Fruit fly (Drosophila melanogaster) whole organism, embryonic: Measurements from ENCODE around the gene RpL34b.

ENCODE experiments used
- Aef1 ChIP-seq: fragments of 200-800 bp; sonication (Bioruptor generic); IDR thresholded peaks from 3 replicates; pipeline ENCODE4 v1.3.6; 2022; ENCODE audit warnings: missing biosample characterization, missing genetic modification characterization
- Atf6 ChIP-seq: fragments of 200-800 bp; sonication (Bioruptor generic); IDR thresholded peaks from 2 replicates; pipeline ENCODE4 v1.3.6; 2022; ENCODE audit warnings: missing biosample characterization, missing genetic modification characterization
- Awh ChIP-seq: fragments of 200-800 bp; sonication (Bioruptor generic); IDR thresholded peaks from 2 replicates; pipeline ENCODE4, ENCODE4 v1.3.6; 2022; ENCODE audit warnings: missing biosample characterization, missing genetic modification characterization
- CG10321 ChIP-seq: fragments of 200-800 bp; sonication (Bioruptor generic); IDR thresholded peaks from 2 replicates; pipeline ENCODE4 v1.3.6; 2022; ENCODE audit warnings: missing biosample characterization, missing genetic modification characterization
- CG12071 ChIP-seq: fragments of 200-800 bp; sonication (Bioruptor generic); optimal IDR thresholded peaks from 3 replicates; lab custom pipeline; 2018; ENCODE audit warnings: missing biosample characterization, mild to moderate bottlenecking, missing genetic modification characterization
- CG12942 ChIP-seq: fragments of 200-800 bp; sonication (Bioruptor generic); optimal IDR thresholded peaks from 3 replicates; lab custom pipeline; 2016; ENCODE audit warnings: missing biosample characterization, missing genetic modification characterization
- CG13775 ChIP-seq: fragments of 200-800 bp; sonication (Bioruptor generic); optimal IDR thresholded peaks from 3 replicates; lab custom pipeline; 2017; ENCODE audit warnings: missing biosample characterization, mild to moderate bottlenecking, missing genetic modification characterization
- CG15269 ChIP-seq: fragments of 200-800 bp; sonication (Bioruptor generic); optimal IDR thresholded peaks from 2 replicates; lab custom pipeline; 2018; ENCODE audit warnings: missing biosample characterization, mild to moderate bottlenecking, missing genetic modification characterization, moderate library complexity
- CG1602 ChIP-seq: fragments of 200-800 bp; sonication (Bioruptor generic); optimal IDR thresholded peaks from 3 replicates; lab custom pipeline; 2016; ENCODE audit warnings: missing biosample characterization, missing genetic modification characterization
- CG2116 ChIP-seq: fragments of 200-800 bp; sonication (Bioruptor generic); optimal IDR thresholded peaks from 3 replicates; lab custom pipeline; 2018; ENCODE audit warnings: missing biosample characterization, mild to moderate bottlenecking, missing genetic modification characterization
- CG30431 ChIP-seq: fragments of 200-800 bp; sonication (Bioruptor generic); optimal IDR thresholded peaks from 2 replicates; lab custom pipeline; 2017; ENCODE audit warnings: missing biosample characterization, missing genetic modification characterization
- CG3407 ChIP-seq: fragments of 200-800 bp; sonication (Bioruptor generic); optimal IDR thresholded peaks from 2 replicates; lab custom pipeline; 2018; ENCODE audit warnings: missing biosample characterization, mild to moderate bottlenecking, missing genetic modification characterization
- CG6654 ChIP-seq: fragments of 200-800 bp; sonication (Bioruptor generic); optimal IDR thresholded peaks from 2 replicates; lab custom pipeline; 2017; ENCODE audit warnings: missing biosample characterization, mild to moderate bottlenecking, missing genetic modification characterization
- CG7786 ChIP-seq: fragments of 200-800 bp; sonication (Bioruptor generic); optimal IDR thresholded peaks from 2 replicates; lab custom pipeline; 2016; ENCODE audit warnings: missing biosample characterization, missing genetic modification characterization
- CG8388 ChIP-seq: fragments of 200-800 bp; sonication (Bioruptor generic); optimal IDR thresholded peaks from 2 replicates; lab custom pipeline; 2019; ENCODE audit warnings: missing biosample characterization, mild to moderate bottlenecking, missing genetic modification characterization, moderate library complexity
- CG9727 ChIP-seq: fragments of 200-800 bp; sonication (Bioruptor generic); optimal IDR thresholded peaks from 3 replicates; lab custom pipeline; 2017; ENCODE audit warnings: missing biosample characterization, mild to moderate bottlenecking, missing genetic modification characterization
- CG9876 ChIP-seq: fragments of 200-800 bp; sonication (Bioruptor generic); optimal IDR thresholded peaks from 2 replicates; lab custom pipeline; 2016; ENCODE audit warnings: missing biosample characterization, missing genetic modification characterization
- CG9932 ChIP-seq: fragments of 200-800 bp; sonication (Bioruptor generic); IDR thresholded peaks from 2 replicates; pipeline ENCODE4 v1.3.6; 2022; ENCODE audit warnings: missing biosample characterization, missing genetic modification characterization
- Deaf1 ChIP-seq: fragments of 200-800 bp; optimal IDR thresholded peaks from 3 replicates; lab custom pipeline; 2019; ENCODE audit warnings: missing biosample characterization, mild to moderate bottlenecking, missing genetic modification characterization, moderate library complexity
- Fer2 ChIP-seq: fragments of 200-800 bp; sonication (Bioruptor generic); optimal IDR thresholded peaks from 2 replicates; lab custom pipeline; 2018; ENCODE audit warnings: missing biosample characterization, mild to moderate bottlenecking, missing genetic modification characterization, moderate library complexity
- GATAe ChIP-seq: fragments of 200-800 bp; sonication (Bioruptor generic); conservative IDR thresholded peaks from 2 replicates; pipeline ENCODE4 v1.3.6; 2022; ENCODE audit warnings: missing biosample characterization, missing genetic modification characterization
- Hr3 ChIP-seq: fragments of 200-800 bp; sonication (Bioruptor generic); optimal IDR thresholded peaks from 3 replicates; lab custom pipeline; 2016; ENCODE audit warnings: missing biosample characterization, missing genetic modification characterization
- Hr39 ChIP-seq: fragments of >200 bp; optimal IDR thresholded peaks from 2 replicates; lab custom pipeline; 2017
- Hr78 ChIP-seq, 2 experiments: fragments of 200-800 bp in 1 of 2; fragments of >200 bp in 1 of 2; sonication (Bioruptor generic) in 1 of 2; optimal IDR thresholded peaks; 2 replicates each; lab custom pipeline; 2017 to 2019; ENCODE audit warnings: missing biosample characterization in 2 of 2, missing genetic modification characterization in 2 of 2, mild to moderate bottlenecking in 1 of 2, moderate library complexity in 1 of 2
- Hsf ChIP-seq: fragments of 200-800 bp; sonication (Bioruptor generic); optimal IDR thresholded peaks from 3 replicates; lab custom pipeline; 2016; ENCODE audit warnings: missing biosample characterization, missing genetic modification characterization
- Jarid2 ChIP-seq: fragments of 200-800 bp; sonication (Bioruptor generic); optimal IDR thresholded peaks from 3 replicates; lab custom pipeline; 2017; ENCODE audit warnings: mild to moderate bottlenecking, missing biosample characterization, missing genetic modification reagents, missing genetic modification characterization
- Meics ChIP-seq: fragments of 200-800 bp; sonication (Bioruptor generic); optimal IDR thresholded peaks from 2 replicates; lab custom pipeline; 2017; ENCODE audit warnings: missing biosample characterization, mild to moderate bottlenecking, missing genetic modification characterization
- Optix ChIP-seq: fragments of 200-800 bp; sonication (Bioruptor generic); IDR thresholded peaks from 3 replicates; pipeline ENCODE4 v1.3.6; 2022; ENCODE audit warnings: missing biosample characterization, missing genetic modification characterization
- Scr ChIP-seq: fragments of 200-800 bp; sonication (Bioruptor generic); IDR thresholded peaks from 2 replicates; pipeline ENCODE4 v1.3.6; 2022; ENCODE audit warnings: missing biosample characterization, missing genetic modification characterization; ENCODE audit not compliant: partially characterized antibody
- Trl ChIP-seq, 3 experiments: fragments of >200 bp in 2 of 3; fragments of 200-800 bp in 1 of 3; sonication (Bioruptor generic) in 1 of 3; optimal IDR thresholded peaks; 2 replicates in 1 of 3; 3 replicates in 2 of 3; lab custom pipeline; 2016 to 2017; ENCODE audit warnings: missing biosample characterization in 1 of 3, missing genetic modification characterization in 1 of 3
- bcd ChIP-seq: fragments of 200-800 bp; sonication (Bioruptor generic); optimal IDR thresholded peaks from 2 replicates; lab custom pipeline; 2017; ENCODE audit warnings: missing biosample characterization, mild to moderate bottlenecking, missing genetic modification characterization
- cato ChIP-seq: fragments of 200-800 bp; sonication (Bioruptor generic); optimal IDR thresholded peaks from 2 replicates; lab custom pipeline; 2016; ENCODE audit warnings: missing biosample characterization, missing genetic modification characterization, borderline replicate concordance
- chinmo ChIP-seq: fragments of 200-800 bp; sonication (Bioruptor generic); IDR thresholded peaks from 4 replicates; pipeline ENCODE4 v1.3.6; 2022; ENCODE audit warnings: missing biosample characterization, missing genetic modification characterization; ENCODE audit not compliant: partially characterized antibody
- cwo ChIP-seq: fragments of 200-800 bp; sonication (Bioruptor generic); optimal IDR thresholded peaks from 3 replicates; lab custom pipeline; 2017; ENCODE audit warnings: missing biosample characterization, missing genetic modification characterization, mild to moderate bottlenecking, moderate library complexity, missing genetic modification reagents
- dysf ChIP-seq: fragments of 200-800 bp; sonication (Bioruptor generic); IDR thresholded peaks from 3 replicates; pipeline ENCODE4 v1.3.6; 2022; ENCODE audit warnings: missing biosample characterization, missing genetic modification characterization
- ftz-f1 ChIP-seq: fragments of 200-800 bp; sonication (Bioruptor generic); optimal IDR thresholded peaks from 2 replicates; lab custom pipeline; 2016; ENCODE audit warnings: missing biosample characterization, missing genetic modification characterization
- hbn ChIP-seq: fragments of 200-800 bp; sonication (Bioruptor generic); IDR thresholded peaks from 2 replicates; pipeline ENCODE4 v1.3.6; 2022; ENCODE audit warnings: missing biosample characterization, missing genetic modification characterization; ENCODE audit not compliant: partially characterized antibody
- p53 ChIP-seq: fragments of 200-800 bp; sonication (Bioruptor generic); optimal IDR thresholded peaks from 2 replicates; lab custom pipeline; 2016; ENCODE audit warnings: missing biosample characterization, missing genetic modification characterization
- pros ChIP-seq: fragments of 200-800 bp; sonication (Bioruptor generic); optimal IDR thresholded peaks from 3 replicates; lab custom pipeline; 2019; ENCODE audit warnings: missing biosample characterization, mild to moderate bottlenecking, missing genetic modification characterization, moderate library complexity
- ranshi ChIP-seq: fragments of 200-800 bp; sonication (Bioruptor generic); IDR thresholded peaks from 2 replicates; pipeline ENCODE4 v1.3.6; 2022; ENCODE audit warnings: missing biosample characterization, missing genetic modification characterization
- sc ChIP-seq, 3 experiments: fragments of >200 bp in 2 of 3; fragments of 200-800 bp in 1 of 3; sonication (Bioruptor generic) in 1 of 3; optimal IDR thresholded peaks; 2 replicates in 2 of 3; 3 replicates in 1 of 3; lab custom pipeline; 2017; ENCODE audit warnings: mild to moderate bottlenecking in 1 of 3, missing biosample characterization in 1 of 3, missing genetic modification characterization in 1 of 3, missing genetic modification reagents in 1 of 3
- sens-2 ChIP-seq: fragments of 200-800 bp; sonication (Bioruptor generic); IDR thresholded peaks from 2 replicates; pipeline ENCODE4 v1.3.6; 2022; ENCODE audit warnings: missing biosample characterization, missing genetic modification characterization
- sim ChIP-seq: fragments of 200-800 bp; sonication (Bioruptor generic); IDR thresholded peaks from 2 replicates; pipeline ENCODE4 v1.3.6; 2022; ENCODE audit warnings: missing biosample characterization, missing genetic modification characterization
- sr ChIP-seq: fragments of 200-800 bp; sonication (Bioruptor generic); IDR thresholded peaks from 3 replicates; pipeline ENCODE4 v1.3.6; 2022; ENCODE audit warnings: missing biosample characterization, missing genetic modification characterization
- sug ChIP-seq: fragments of 200-800 bp; optimal IDR thresholded peaks from 2 replicates; lab custom pipeline; 2019; ENCODE audit warnings: missing biosample characterization, mild to moderate bottlenecking, missing genetic modification characterization, moderate library complexity
- unc-4 ChIP-seq: fragments of 200-800 bp; sonication (Bioruptor generic); IDR thresholded peaks from 2 replicates; pipeline ENCODE4 v1.3.6; 2022; ENCODE audit warnings: missing biosample characterization, missing genetic modification characterization; ENCODE audit not compliant: partially characterized antibody
- vvl ChIP-seq: fragments of 200-800 bp; sonication (Bioruptor generic); IDR thresholded peaks from 2 replicates; pipeline ENCODE4 v1.3.6; 2022; ENCODE audit warnings: missing biosample characterization, missing genetic modification characterization
- z ChIP-seq: fragments of 200-800 bp; sonication (Bioruptor generic); IDR thresholded peaks from 3 replicates; pipeline ENCODE4 v1.3.6; 2022; ENCODE audit warnings: missing biosample characterization, missing genetic modification characterization

The RpL34b gene

dm6 chr3R:9436358-9436972 lies 35.4 kb upstream of the RpL34b start (continued):
- TF ChIP-seq chinmo (GFP tag; lab: Robert Waterston, UW) (peak; percentile 99), CG1602 (GFP tag; lab: Kevin White, UChicago) (no peak), unc-4 (0 out of 2 replicates have a peak, but pooled peaks have one; percentile 43), sim (GFP tag; lab: Robert Waterston, UW) (no peak), Trl (optimal IDR thresholded peaks at IDR 0.05; lab: Kevin White, UChicago) (peak; percentile 89 to 98), Trl (GFP tag; optimal IDR thresholded peaks at IDR 0.05; lab: Kevin White, UChicago) (peak; percentile 31), sr (GFP tag; lab: Robert Waterston, UW) (peak; percentile 45; the same call in 1 of the 3 replicates), CG9727 (GFP tag; lab: Kevin White, UChicago) (no peak), CG2116 (GFP tag; lab: Kevin White, UChicago) (no peak), Atf6 (0 out of 2 replicates have a peak, but pooled peaks have one; percentile 20), bcd (GFP tag; lab: Kevin White, UChicago) (no peak), Scr (GFP tag; lab: Robert Waterston, UW) (0 out of 2 replicates have a peak, but pooled peaks have one; percentile 20), Hr3 (GFP tag; lab: Kevin White, UChicago) (no peak), ranshi (GFP tag; lab: Robert Waterston, UW) (no peak), Jarid2 (GFP tag; lab: Kevin White, UChicago) (peak; percentile 86), sug (peak; percentile 86), dysf (GFP tag; lab: Robert Waterston, UW) (no peak), Deaf1 (peak; percentile 79), Meics (no peak), sens-2 (GFP tag; lab: Robert Waterston, UW) (0 out of 2 replicates have a peak, but pooled peaks have one; percentile 38), sc (optimal IDR thresholded peaks at IDR 0.05; lab: Kevin White, UChicago) (no peak), sc (GFP tag; optimal IDR thresholded peaks at IDR 0.05; lab: Kevin White, UChicago) (no peak), vvl (GFP tag; lab: Robert Waterston, UW) (peak; percentile 49), Optix (GFP tag; lab: Robert Waterston, UW) (no peak), CG12942 (GFP tag; lab: Kevin White, UChicago) (no peak), ftz-f1 (GFP tag; lab: Kevin White, UChicago) (peak; percentile 74), Fer2 (tag; lab: Kevin White, UChicago) (no peak), cwo (GFP tag; lab: Kevin White, UChicago) (peak; percentile 99), CG7786 (peak; percentile 21), pros (peak; percentile 66), CG6654 (GFP tag; lab: Kevin White, UChicago) (no peak), cato (no peak), Hr39 (lab: Kevin White, UChicago) (no peak), Hsf (no peak), z (GFP tag; lab: Robert Waterston, UW) (peak; percentile 87), hbn (peak; percentile 39), p53 (GFP tag; lab: Kevin White, UChicago) (no peak), Aef1 (no peak), CG3407 (no peak), CG9932 (GFP tag; lab: Robert Waterston, UW) (peak; percentile 38; the same call in 1 of the 2 replicates), CG13775 (GFP tag; lab: Kevin White, UChicago) (no peak), CG12071 (GFP tag; lab: Kevin White, UChicago) (peak; percentile 8), GATAe (0 out of 2 replicates have a peak, but pooled peaks have one; percentile 29), Awh (GFP tag; lab: Robert Waterston, UW) (peak; percentile 45; the same call in 1 of the 2 replicates), CG30431 (no peak), CG8388 (no peak), CG9876 (GFP tag; lab: Kevin White, UChicago) (no peak), Hr78 (GFP tag; optimal IDR thresholded peaks at IDR 0.05; lab: Kevin White, UChicago) (peak in 1 of 2 experiments; percentile 100), CG15269 (tag; lab: Kevin White, UChicago) (peak; percentile 55), CG10321 (no peak)
